Worm (Caenorhabditis elegans) whole organism, late embryonic: ENCODE data around the gene C09E7.8.

Experiments used
- ama-1 ChIP-seq: fragments of 150-350 bp; optimal IDR thresholded peaks from 2 replicates; lab custom pipeline; 2014
- sox-4 ChIP-seq: sonication (generic microtip); optimal IDR thresholded peaks from 2 replicates; lab custom pipeline; 2017; ENCODE audit warnings: mild to moderate bottlenecking, missing genetic modification characterization, inconsistent platforms, missing compliant biosample characterization

ce11 chrIII:6577159-6577558, 18.8 kb upstream of the C09E7.8 start:
- no peak for TF ChIP-seq sox-4 (tag; lab: Kevin White, UChicago)
- TF ChIP-seq ama-1 (lab: Kevin White, UChicago) = no peak
